Worm (Caenorhabditis elegans): ENCODE results near the gene C38C3.3.

Gene C38C3.3

ce11 chrV:1454762-1455161 lies 40.7 kb upstream of the C38C3.3 start, which contains the start of gene chil-14:
Gene chil-14, plus strand, starts transcription at chrV:1455062.
- TF ChIP-seq mab-5 (tag; optimal IDR thresholded peaks at IDR 0.05) (no peak), sma-3 (GFP tag; optimal IDR thresholded peaks at IDR 0.05) (no peak), ceh-16 (tag; optimal IDR thresholded peaks at IDR 0.05) (no peak), nhr-6 (tag; optimal IDR thresholded peaks at IDR 0.05) (no peak), blmp-1 (tag; optimal IDR thresholded peaks at IDR 0.05; ENCODE audit: insufficient read depth) (no peak), zag-1 (tag; optimal IDR thresholded peaks at IDR 0.05) (no peak), snpc-4 (tag; optimal IDR thresholded peaks at IDR 0.05) (no peak), nhr-23 (tag; optimal IDR thresholded peaks at IDR 0.05) (no peak), dmd-4 (tag; optimal IDR thresholded peaks at IDR 0.05) (no peak), elt-3 (tag; optimal IDR thresholded peaks at IDR 0.05) (no peak), elt-1 (tag; optimal IDR thresholded peaks at IDR 0.05) (no peak), mbf-1 (tag; optimal IDR thresholded peaks at IDR 0.05) (no peak), Y55F3AM.14 (GFP tag; optimal IDR thresholded peaks at IDR 0.05) (no peak), peb-1 (tag; optimal IDR thresholded peaks at IDR 0.05) (no peak), unc-62 (GFP tag; optimal IDR thresholded peaks at IDR 0.05) (no peak), skn-1 (tag; optimal IDR thresholded peaks at IDR 0.05) (no peak)

DNA sequence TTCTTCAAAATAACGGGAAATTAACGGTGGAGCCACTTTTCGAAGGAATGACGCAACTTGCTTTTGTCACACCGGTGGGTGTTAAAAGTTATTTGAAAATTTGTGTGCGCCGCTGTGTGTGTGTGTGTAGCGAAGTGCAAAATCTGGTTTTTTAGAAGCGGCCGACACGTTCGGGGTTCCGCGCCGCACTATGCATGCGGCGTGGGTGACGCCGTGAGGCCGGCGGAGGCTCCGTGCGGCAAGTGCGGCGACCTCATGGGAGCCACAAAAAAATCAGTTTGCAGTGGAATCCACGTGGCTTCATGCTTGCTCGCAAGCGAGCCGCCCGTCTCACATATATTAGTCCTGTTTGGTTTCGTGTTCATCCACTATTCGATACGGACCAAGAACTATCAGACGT lies 40.2 kb upstream of the C38C3.3 start:
- TF ChIP-seq C34F6.9 (tag; optimal IDR thresholded peaks at IDR 0.05) (no peak), unc-39 (tag; optimal IDR thresholded peaks at IDR 0.05) (no peak), elt-3 (tag; optimal IDR thresholded peaks at IDR 0.05) (no peak), unc-55 (GFP tag; optimal IDR thresholded peaks at IDR 0.05) (no peak), ZK546.5 (tag; optimal IDR thresholded peaks at IDR 0.05) (no peak), mbf-1 (tag; optimal IDR thresholded peaks at IDR 0.05) (no peak), lsy-2 (tag; optimal IDR thresholded peaks at IDR 0.05) (no peak), skn-1 (tag; optimal IDR thresholded peaks at IDR 0.05) (no peak), sma-9 (GFP tag; optimal IDR thresholded peaks at IDR 0.05) (no peak), sma-9 (tag; optimal IDR thresholded peaks at IDR 0.05) (no peak), sma-3 (GFP tag; optimal IDR thresholded peaks at IDR 0.05) (no peak), blmp-1 (tag; optimal IDR thresholded peaks at IDR 0.05; ENCODE audit: insufficient read depth) (no peak)

- TF ChIP-seq sma-9 (GFP tag; optimal IDR thresholded peaks at IDR 0.05) (peak; percentile 45), sma-9 (tag; optimal IDR thresholded peaks at IDR 0.05) (no peak), nhr-6 (tag; optimal IDR thresholded peaks at IDR 0.05) (no peak), ztf-11 (tag; optimal IDR thresholded peaks at IDR 0.05) (no peak), nhr-129 (tag; optimal IDR thresholded peaks at IDR 0.05) (no peak), lsy-2 (tag; optimal IDR thresholded peaks at IDR 0.05) (peak in 1 of 2 experiments; percentile 41), F13H6.1 (tag; optimal IDR thresholded peaks at IDR 0.05) (no peak), crh-2 (tag; optimal IDR thresholded peaks at IDR 0.05) (no peak), sem-4 (tag; optimal IDR thresholded peaks at IDR 0.05) (no peak)
These were observed 38.8 kb upstream of the C38C3.3 start for ce11 chrV:1456614-1457013.

DNA sequence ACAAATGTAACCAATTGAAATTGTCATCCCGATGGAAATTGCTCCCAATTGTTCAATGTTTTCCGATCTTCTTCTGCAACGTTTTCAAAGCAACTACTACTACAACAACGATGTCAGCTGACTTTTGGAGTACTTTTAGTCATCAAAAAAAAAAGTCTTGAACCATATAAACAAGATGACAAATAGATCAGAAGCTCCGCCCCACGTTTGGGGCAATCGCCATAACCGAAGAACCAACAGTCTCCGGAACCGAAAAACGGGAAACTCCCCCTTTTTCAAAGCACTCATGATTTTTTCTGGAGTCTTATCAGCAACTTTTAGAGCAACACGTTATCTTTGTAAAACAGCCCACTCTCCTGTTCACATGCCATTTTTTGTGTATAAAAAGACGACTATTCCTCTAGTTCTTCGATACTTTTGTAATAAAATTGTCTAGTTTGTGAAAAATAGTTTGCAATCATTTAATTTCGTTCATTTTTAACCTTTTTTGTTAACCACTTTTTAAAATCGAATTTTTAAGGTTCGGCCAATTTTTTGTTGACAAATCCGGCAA lies 36.0 kb upstream of the C38C3.3 start:
- TF ChIP-seq crh-2 (tag; optimal IDR thresholded peaks at IDR 0.05) (peak; percentile 2), gmeb-1 (tag; optimal IDR thresholded peaks at IDR 0.05) (peak; percentile 14), fos-1 (tag; optimal IDR thresholded peaks at IDR 0.05) (peak; percentile 33), sma-9 (GFP tag; optimal IDR thresholded peaks at IDR 0.05) (peak; percentile 56), sma-9 (tag; optimal IDR thresholded peaks at IDR 0.05) (no peak), lin-11 (tag; optimal IDR thresholded peaks at IDR 0.05) (no peak)

DNA sequence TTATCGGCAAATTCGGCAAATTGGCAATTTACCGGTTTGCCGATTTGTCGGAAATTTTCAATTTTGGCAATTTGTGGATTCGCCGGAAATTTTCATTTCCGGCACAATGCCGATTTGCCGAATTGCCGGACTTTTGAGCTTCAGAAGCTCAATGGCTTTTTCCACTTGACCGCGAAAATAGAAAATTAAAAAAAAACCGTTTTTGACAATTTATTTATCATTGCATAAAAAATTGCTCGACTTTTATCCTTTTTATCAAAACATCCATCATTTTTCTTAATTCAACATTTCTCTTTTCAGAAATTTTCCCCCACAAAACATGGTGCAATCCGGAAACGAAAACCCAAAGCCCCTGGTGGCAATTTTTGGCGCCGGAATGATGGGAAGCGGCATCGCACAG lies 35.4 kb upstream of the C38C3.3 start, which contains the start of gene hacd-1:
TSS of gene hacd-1 (plus strand) at position 301 of the 400 bp plus-strand sequence.
- TF ChIP-seq snpc-4 (tag; optimal IDR thresholded peaks at IDR 0.05) (no peak), egl-27 (tag; optimal IDR thresholded peaks at IDR 0.05) (no peak), blmp-1 (tag; optimal IDR thresholded peaks at IDR 0.05; ENCODE audit: insufficient read depth) (no peak), mab-5 (tag; optimal IDR thresholded peaks at IDR 0.05) (no peak)

- peak; percentile 11 for TF ChIP-seq sma-9 (GFP tag; optimal IDR thresholded peaks at IDR 0.05)
- no peak for TF ChIP-seq sma-9 (tag; optimal IDR thresholded peaks at IDR 0.05)
- TF ChIP-seq ZK546.5 (tag; optimal IDR thresholded peaks at IDR 0.05) = no peak
- peak; percentile 37 for TF ChIP-seq fos-1 (tag; optimal IDR thresholded peaks at IDR 0.05)
These were observed 30.8 kb upstream of the C38C3.3 start, which contains the start of the genes fpn-1.2 and pqn-54 for ce11 chrV:1464543-1465040. Gene fpn-1.2, minus strand, starts transcription at chrV:1464699. Gene pqn-54, plus strand, starts transcription at chrV:1464990.
